Fruit fly (Drosophila melanogaster) whole organism, embryonic: ENCODE results near the gene h-cup.

ENCODE experiments used
- Atf6 ChIP-seq: fragments of 200-800 bp; sonication (Bioruptor generic); IDR thresholded peaks from 2 replicates; pipeline ENCODE4 v1.3.6; 2022; ENCODE audit warnings: missing biosample characterization, missing genetic modification characterization
- BEAF-32 ChIP-seq: fragments of 200-800 bp; sonication (Bioruptor generic); optimal IDR thresholded peaks from 3 replicates; lab custom pipeline; 2017; ENCODE audit warnings: missing biosample characterization, missing genetic modification characterization, mild to moderate bottlenecking, moderate library complexity, missing genetic modification reagents
- Bteb2 ChIP-seq: fragments of 200-800 bp; sonication (Bioruptor generic); optimal IDR thresholded peaks from 2 replicates; lab custom pipeline; 2016; ENCODE audit warnings: missing biosample characterization, missing genetic modification characterization
- CG10543 ChIP-seq: fragments of 200-800 bp; sonication (Bioruptor generic); optimal IDR thresholded peaks from 3 replicates; lab custom pipeline; 2017; ENCODE audit warnings: missing biosample characterization, mild to moderate bottlenecking, missing genetic modification characterization, moderate library complexity
- CG10979 ChIP-seq: fragments of 200-800 bp; sonication (Bioruptor generic); optimal IDR thresholded peaks from 2 replicates; lab custom pipeline; 2018; ENCODE audit warnings: missing biosample characterization, mild to moderate bottlenecking, missing genetic modification characterization, moderate library complexity
- CG13287 ChIP-seq: fragments of 200-800 bp; sonication (Bioruptor generic); IDR thresholded peaks from 2 replicates; pipeline ENCODE4 v1.3.6; 2022; ENCODE audit warnings: missing biosample characterization, missing genetic modification characterization; ENCODE audit not compliant: partially characterized antibody
- CG14667 ChIP-seq: fragments of 200-800 bp; sonication (Bioruptor generic); IDR thresholded peaks from 2 replicates; pipeline ENCODE4 v1.3.6; 2022; ENCODE audit warnings: missing biosample characterization, missing genetic modification characterization
- CG14965 ChIP-seq: fragments of 200-800 bp; sonication (Bioruptor generic); optimal IDR thresholded peaks from 2 replicates; lab custom pipeline; 2016; ENCODE audit warnings: missing biosample characterization, missing genetic modification characterization, borderline replicate concordance
- CG1529 ChIP-seq: fragments of 200-800 bp; sonication (Bioruptor generic); optimal IDR thresholded peaks from 3 replicates; lab custom pipeline; 2018; ENCODE audit warnings: missing biosample characterization, missing genetic modification characterization
- CG16863 ChIP-seq: fragments of 200-800 bp; sonication (Bioruptor generic); optimal IDR thresholded peaks from 3 replicates; lab custom pipeline; 2016; ENCODE audit warnings: missing biosample characterization, missing genetic modification characterization
- CG17612 ChIP-seq: fragments of 200-800 bp; sonication (Bioruptor generic); IDR thresholded peaks from 2 replicates; pipeline ENCODE4 v1.3.6; 2022; ENCODE audit warnings: missing biosample characterization, missing genetic modification characterization
- CG18599 ChIP-seq: fragments of 200-800 bp; sonication (Bioruptor generic); optimal IDR thresholded peaks from 3 replicates; lab custom pipeline; 2017; ENCODE audit warnings: missing biosample characterization, missing genetic modification characterization, mild to moderate bottlenecking, moderate library complexity, missing genetic modification reagents
- CG2678 ChIP-seq: fragments of 200-800 bp; sonication (Bioruptor generic); optimal IDR thresholded peaks from 3 replicates; lab custom pipeline; 2019; ENCODE audit warnings: missing biosample characterization, mild to moderate bottlenecking, missing genetic modification characterization, moderate library complexity
- CG30403 ChIP-seq: fragments of 200-800 bp; sonication (Bioruptor generic); optimal IDR thresholded peaks from 3 replicates; lab custom pipeline; 2016; ENCODE audit warnings: missing biosample characterization, missing genetic modification characterization
- CG30431 ChIP-seq: fragments of 200-800 bp; sonication (Bioruptor generic); optimal IDR thresholded peaks from 2 replicates; lab custom pipeline; 2017; ENCODE audit warnings: missing biosample characterization, missing genetic modification characterization
- CG43689 ChIP-seq: fragments of 200-800 bp; sonication (Bioruptor generic); IDR thresholded peaks from 2 replicates; pipeline ENCODE4 v1.3.6; 2022; ENCODE audit warnings: missing biosample characterization, missing genetic modification characterization
- CG6175 ChIP-seq: fragments of 200-800 bp; sonication (Bioruptor generic); IDR thresholded peaks from 3 replicates; pipeline ENCODE4 v1.3.6; 2022; ENCODE audit warnings: missing biosample characterization, missing genetic modification characterization
- CG6854 ChIP-seq: fragments of 200-800 bp; sonication (Bioruptor generic); optimal IDR thresholded peaks from 3 replicates; lab custom pipeline; 2017; ENCODE audit warnings: missing biosample characterization, mild to moderate bottlenecking, missing genetic modification characterization
- CG7357 ChIP-seq: fragments of 200-800 bp; sonication (Bioruptor generic); IDR thresholded peaks from 3 replicates; pipeline ENCODE4 v1.3.6; 2022; ENCODE audit warnings: missing biosample characterization, missing genetic modification characterization
- CG7963 ChIP-seq: fragments of 200-800 bp; sonication (Bioruptor generic); IDR thresholded peaks from 3 replicates; pipeline ENCODE4 v1.3.6; 2022; ENCODE audit warnings: missing biosample characterization, missing genetic modification characterization; ENCODE audit not compliant: partially characterized antibody
- CG7987 ChIP-seq: fragments of 200-800 bp; sonication (Bioruptor generic); optimal IDR thresholded peaks from 2 replicates; lab custom pipeline; 2018; ENCODE audit warnings: missing biosample characterization, mild to moderate bottlenecking, missing genetic modification characterization, moderate library complexity
- CG9609 ChIP-seq: fragments of 200-800 bp; sonication (Bioruptor generic); optimal IDR thresholded peaks from 3 replicates; lab custom pipeline; 2016; ENCODE audit warnings: missing biosample characterization, missing genetic modification characterization
- CG9727 ChIP-seq: fragments of 200-800 bp; sonication (Bioruptor generic); optimal IDR thresholded peaks from 3 replicates; lab custom pipeline; 2017; ENCODE audit warnings: missing biosample characterization, mild to moderate bottlenecking, missing genetic modification characterization
- Camta ChIP-seq: fragments of 200-800 bp; sonication (Bioruptor generic); optimal IDR thresholded peaks from 2 replicates; lab custom pipeline; 2016; ENCODE audit warnings: missing biosample characterization, missing genetic modification characterization
- CkIIα-i1 ChIP-seq: fragments of 200-800 bp; sonication (Bioruptor generic); IDR thresholded peaks from 2 replicates; pipeline ENCODE4 v1.3.6; 2022; ENCODE audit warnings: missing biosample characterization, missing genetic modification characterization
- Dip2 ChIP-seq: fragments of 200-800 bp; sonication (Bioruptor generic); IDR thresholded peaks from 2 replicates; pipeline ENCODE4 v1.3.6; 2022; ENCODE audit warnings: missing biosample characterization, missing genetic modification characterization
- Ets97D ChIP-seq: fragments of 200-800 bp; sonication (Bioruptor generic); optimal IDR thresholded peaks from 3 replicates; lab custom pipeline; 2016; ENCODE audit warnings: missing biosample characterization, missing genetic modification characterization
- Fer3 ChIP-seq: fragments of 200-800 bp; sonication (Bioruptor generic); optimal IDR thresholded peaks from 2 replicates; lab custom pipeline; 2018; ENCODE audit warnings: missing biosample characterization, mild to moderate bottlenecking, missing genetic modification characterization, moderate library complexity
- Jarid2 ChIP-seq: fragments of 200-800 bp; sonication (Bioruptor generic); optimal IDR thresholded peaks from 3 replicates; lab custom pipeline; 2017; ENCODE audit warnings: mild to moderate bottlenecking, missing biosample characterization, missing genetic modification reagents, missing genetic modification characterization
- Pdp1 ChIP-seq, 2 experiments: fragments of 200-800 bp; sonication (Bioruptor generic); optimal IDR thresholded peaks; 3 replicates each; lab custom pipeline; 2016; ENCODE audit warnings: missing biosample characterization in 2 of 2, missing genetic modification characterization in 2 of 2, mild to moderate bottlenecking in 1 of 2, moderate library complexity in 1 of 2
- Poxn ChIP-seq: fragments of 200-800 bp; sonication (Bioruptor generic); IDR thresholded peaks from 2 replicates; pipeline ENCODE4 v1.3.6; 2022; ENCODE audit warnings: missing biosample characterization, missing genetic modification characterization
- Sin3A ChIP-seq: fragments of >200 bp; optimal IDR thresholded peaks from 2 replicates; lab custom pipeline; 2018
- Xrp1 ChIP-seq: fragments of 200-800 bp; sonication (Bioruptor generic); IDR thresholded peaks from 2 replicates; pipeline ENCODE4 v1.3.6; 2022; ENCODE audit warnings: missing biosample characterization, missing genetic modification characterization
- ap ChIP-seq: fragments of 200-800 bp; sonication (Bioruptor generic); IDR thresholded peaks from 2 replicates; pipeline ENCODE4 v1.3.6; 2022; ENCODE audit warnings: missing biosample characterization, missing genetic modification characterization
- ash1 ChIP-seq: fragments of 200-800 bp; sonication (Bioruptor generic); optimal IDR thresholded peaks from 2 replicates; lab custom pipeline; 2018; ENCODE audit warnings: missing biosample characterization, mild to moderate bottlenecking, missing genetic modification characterization
- ato ChIP-seq: fragments of 200-800 bp; sonication (Bioruptor generic); IDR thresholded peaks from 2 replicates; pipeline ENCODE4 v1.3.6; 2022; ENCODE audit warnings: missing biosample characterization, missing genetic modification characterization; ENCODE audit not compliant: partially characterized antibody
- exex ChIP-seq: fragments of 200-800 bp; sonication (Bioruptor generic); optimal IDR thresholded peaks from 4 replicates; lab custom pipeline; 2018; ENCODE audit warnings: missing biosample characterization, mild to moderate bottlenecking, missing genetic modification characterization, moderate library complexity
- gem ChIP-seq: fragments of 200-800 bp; sonication (Bioruptor generic); optimal IDR thresholded peaks from 2 replicates; lab custom pipeline; 2019; ENCODE audit warnings: missing biosample characterization, mild to moderate bottlenecking, missing genetic modification characterization, moderate library complexity
- ind ChIP-seq: fragments of 200-800 bp; sonication (Bioruptor generic); optimal IDR thresholded peaks from 3 replicates; lab custom pipeline; 2016; ENCODE audit warnings: missing biosample characterization, missing genetic modification characterization
- jigr1 ChIP-seq: fragments of 200-800 bp; sonication (Bioruptor generic); IDR thresholded peaks from 3 replicates; pipeline ENCODE4 v1.3.6; 2022; ENCODE audit warnings: missing biosample characterization, missing genetic modification characterization
- lilli ChIP-seq: fragments of 200-800 bp; sonication (Bioruptor generic); optimal IDR thresholded peaks from 3 replicates; lab custom pipeline; 2016; ENCODE audit warnings: missing biosample characterization, missing genetic modification characterization
- nerfin-1 ChIP-seq: fragments of 200-800 bp; sonication (Bioruptor generic); optimal IDR thresholded peaks from 3 replicates; lab custom pipeline; 2019; ENCODE audit warnings: missing biosample characterization, mild to moderate bottlenecking, missing genetic modification characterization, moderate library complexity
- org-1 ChIP-seq: fragments of 200-800 bp; sonication (Bioruptor generic); optimal IDR thresholded peaks from 2 replicates; lab custom pipeline; 2017; ENCODE audit warnings: missing biosample characterization, missing genetic modification characterization
- row ChIP-seq: fragments of 200-800 bp; sonication (Bioruptor generic); IDR thresholded peaks from 3 replicates; pipeline ENCODE4 v1.3.6; 2022; ENCODE audit warnings: missing biosample characterization, missing genetic modification characterization
- sima ChIP-seq: fragments of 200-800 bp; sonication (Bioruptor generic); optimal IDR thresholded peaks from 2 replicates; lab custom pipeline; 2016; ENCODE audit warnings: missing biosample characterization, missing genetic modification characterization
- sna ChIP-seq: fragments of 200-800 bp; sonication (Bioruptor generic); IDR thresholded peaks from 2 replicates; pipeline ENCODE4 v1.3.6; 2022; ENCODE audit warnings: missing biosample characterization, missing genetic modification characterization; ENCODE audit not compliant: partially characterized antibody
- so ChIP-seq: fragments of 200-800 bp; sonication (Bioruptor generic); IDR thresholded peaks from 3 replicates; pipeline ENCODE4 v1.3.6; 2022; ENCODE audit warnings: missing biosample characterization, missing genetic modification characterization
- tgo ChIP-seq: fragments of 200-800 bp; sonication (Bioruptor generic); IDR thresholded peaks from 3 replicates; pipeline ENCODE4 v1.3.6; 2022; ENCODE audit warnings: missing biosample characterization, missing genetic modification characterization
- tin ChIP-seq: fragments of 200-800 bp; sonication (Bioruptor generic); optimal IDR thresholded peaks from 3 replicates; lab custom pipeline; 2016; ENCODE audit warnings: missing biosample characterization, missing genetic modification characterization
- trem ChIP-seq: fragments of 200-800 bp; optimal IDR thresholded peaks from 3 replicates; lab custom pipeline; 2019; ENCODE audit warnings: missing biosample characterization, mild to moderate bottlenecking, missing genetic modification characterization, moderate library complexity
- wek ChIP-seq: fragments of 200-800 bp; sonication (Bioruptor generic); optimal IDR thresholded peaks from 3 replicates; lab custom pipeline; 2018; ENCODE audit warnings: missing biosample characterization, mild to moderate bottlenecking, missing genetic modification characterization, moderate library complexity
- yki ChIP-seq: fragments of >200 bp; optimal IDR thresholded peaks from 3 replicates; lab custom pipeline; 2018
- z ChIP-seq: fragments of 200-800 bp; sonication (Bioruptor generic); IDR thresholded peaks from 3 replicates; pipeline ENCODE4 v1.3.6; 2022; ENCODE audit warnings: missing biosample characterization, missing genetic modification characterization

Gene h-cup

dm6 chr3R:15347822-15348221 is 34.9 kb downstream of the h-cup start, which contains the start of the genes CG42726 and CG42727 (continued):
- no peak for TF ChIP-seq CG1529 (GFP tag; lab: Kevin White, UChicago)
- no peak for TF ChIP-seq CG16863 (GFP tag; lab: Kevin White, UChicago)
- no peak for TF ChIP-seq Atf6
- no peak for TF ChIP-seq CG6854
- TF ChIP-seq Pdp1 (GFP tag; optimal IDR thresholded peaks at IDR 0.05; lab: Kevin White, UChicago), result peak in 1 of 2 experiments; percentile 31
- TF ChIP-seq exex (tag; lab: Kevin White, UChicago), result no peak
- peak; percentile 39 for TF ChIP-seq ind (GFP tag; lab: Kevin White, UChicago)
- no peak for TF ChIP-seq Ets97D (GFP tag; lab: Kevin White, UChicago)
- TF ChIP-seq tin (GFP tag; lab: Kevin White, UChicago), result peak; percentile 51
- no peak for TF ChIP-seq org-1
- peak; percentile 24 for TF ChIP-seq trem (tag; lab: Kevin White, UChicago)
- peak; percentile 6 for TF ChIP-seq Fer3 (tag; lab: Kevin White, UChicago)
- peak; percentile 43 for TF ChIP-seq CG2678 (tag; lab: Kevin White, UChicago)
- TF ChIP-seq CG7963 (GFP tag; lab: Robert Waterston, UW), result 0 out of 3 replicates have a peak, but pooled peaks have one; percentile 16
- TF ChIP-seq Bteb2 (GFP tag; lab: Kevin White, UChicago), result peak; percentile 27
- TF ChIP-seq CG30431 (GFP tag; lab: Kevin White, UChicago), result no peak
- peak; percentile 5 for TF ChIP-seq CG18599 (GFP tag; lab: Kevin White, UChicago)
- TF ChIP-seq CG10543, result no peak
- peak; percentile 30 for TF ChIP-seq CG10979 (tag; lab: Kevin White, UChicago)
- TF ChIP-seq ato (GFP tag; lab: Robert Waterston, UW), result no peak
- TF ChIP-seq CkIIα-i1, result no peak
- TF ChIP-seq CG14667, result no peak
- TF ChIP-seq lilli (GFP tag; lab: Kevin White, UChicago), result peak; percentile 51
- peak; percentile 76 for TF ChIP-seq row (GFP tag; lab: Robert Waterston, UW)
- no peak for TF ChIP-seq sima
- TF ChIP-seq CG17612, result 0 out of 2 replicates have a peak, but pooled peaks have one; percentile 33
- no peak for TF ChIP-seq Jarid2
- no peak for TF ChIP-seq CG43689
- no peak; the same call in 1 of the 2 replicates for TF ChIP-seq CG13287 (GFP tag; lab: Robert Waterston, UW)
- no peak for TF ChIP-seq yki (lab: Kevin White, UChicago)
- TF ChIP-seq CG14965 (GFP tag; lab: Kevin White, UChicago), result no peak
- peak; percentile 14; the same call in 1 of the 3 replicates for TF ChIP-seq tgo
- peak; percentile 54 for TF ChIP-seq nerfin-1 (tag; lab: Kevin White, UChicago)
- TF ChIP-seq CG9727 (GFP tag; lab: Kevin White, UChicago), result peak; percentile 8
- peak; percentile 45 for TF ChIP-seq CG30403 (GFP tag; lab: Kevin White, UChicago)
- TF ChIP-seq ash1 (GFP tag; lab: Kevin White, UChicago), result no peak
- peak; percentile 14 for TF ChIP-seq BEAF-32 (GFP tag; lab: Kevin White, UChicago)
- TF ChIP-seq Dip2 (GFP tag; lab: Robert Waterston, UW), result no peak
- TF ChIP-seq, all 482 proteins: peak for 131

- no peak for TF ChIP-seq wek (GFP tag; lab: Kevin White, UChicago)
- TF ChIP-seq Sin3A (lab: Kevin White, UChicago), result peak; percentile 39
- TF ChIP-seq Poxn (GFP tag; lab: Robert Waterston, UW), result no peak
- no peak for TF ChIP-seq jigr1 (GFP tag; lab: Robert Waterston, UW)
- TF ChIP-seq CG7987 (GFP tag; lab: Kevin White, UChicago), result peak; percentile 26
- TF ChIP-seq CG6175 (GFP tag; lab: Robert Waterston, UW), result no peak
- TF ChIP-seq CG7357 (GFP tag; lab: Robert Waterston, UW), result no peak
- no peak for TF ChIP-seq CG9609 (GFP tag; lab: Kevin White, UChicago)
- TF ChIP-seq gem (tag; lab: Kevin White, UChicago), result no peak
- no peak for TF ChIP-seq Camta
- TF ChIP-seq sna, result peak; percentile 40; the same call in 1 of the 2 replicates
- TF ChIP-seq so (GFP tag; lab: Robert Waterston, UW), result no peak
- TF ChIP-seq z (GFP tag; lab: Robert Waterston, UW), result no peak
- no peak for TF ChIP-seq CG9727 (GFP tag; lab: Kevin White, UChicago)
- TF ChIP-seq Xrp1 (GFP tag; lab: Robert Waterston, UW), result no peak
- TF ChIP-seq ap (GFP tag; lab: Robert Waterston, UW), result no peak
Observed at dm6 chr3R:15346018-15346383, 36.8 kb downstream of the h-cup start, which contains the start of the genes Surf4 and CG31301. Gene Surf4 (minus strand): TSS chr3R:15346176. Gene CG31301 (plus strand): TSS chr3R:15346205.
